Worm (Caenorhabditis elegans) whole organism, late embryonic: ENCODE data around the gene sma-2.
A peak's percentile ranks its signal among the peaks of the same experiment; 100 is the strongest.

Source experiments
- C38D4.7 ChIP-seq: fragments of 200-800 bp; sonication (Bioruptor generic); optimal IDR thresholded peaks from 2 replicates; lab custom pipeline; 2018; ENCODE audit warnings: mild to moderate bottlenecking, missing genetic modification characterization, moderate library complexity, missing compliant biosample characterization
- F13H6.1 ChIP-seq: sonication (generic microtip); optimal IDR thresholded peaks from 2 replicates; lab custom pipeline; 2016; ENCODE audit warnings: missing genetic modification characterization, missing compliant biosample characterization
- K09A11.1 ChIP-seq: sonication (generic microtip); optimal IDR thresholded peaks from 2 replicates; lab custom pipeline; 2017; ENCODE audit warnings: antibody characterized with exemption, mild to moderate bottlenecking, missing genetic modification characterization, missing compliant biosample characterization; ENCODE audit not compliant: insufficient read depth
- Y22D7AL.16 ChIP-seq: sonication (generic microtip); optimal IDR thresholded peaks from 2 replicates; lab custom pipeline; 2016; ENCODE audit warnings: missing genetic modification characterization, missing compliant biosample characterization
- ahr-1 ChIP-seq: sonication (generic microtip); optimal IDR thresholded peaks from 2 replicates; lab custom pipeline; 2016; ENCODE audit warnings: missing genetic modification characterization, missing compliant biosample characterization
- ceh-14 ChIP-seq: sonication (generic microtip); optimal IDR thresholded peaks from 2 replicates; lab custom pipeline; 2016; ENCODE audit warnings: missing genotype, missing genetic modification characterization, missing compliant biosample characterization
- ceh-18 ChIP-seq: sonication (generic microtip); optimal IDR thresholded peaks from 2 replicates; lab custom pipeline; 2016; ENCODE audit warnings: missing genetic modification characterization, missing compliant biosample characterization
- ceh-24 ChIP-seq: sonication (generic microtip); optimal IDR thresholded peaks from 2 replicates; lab custom pipeline; 2016; ENCODE audit warnings: mild to moderate bottlenecking, missing genetic modification characterization, missing compliant biosample characterization
- ceh-30 ChIP-seq: fragments of 150-350 bp; optimal IDR thresholded peaks from 2 replicates; lab custom pipeline; 2014; ENCODE audit warnings: missing biosample characterization, missing genetic modification characterization
- ceh-45 ChIP-seq: fragments of 200-800 bp; sonication (Bioruptor generic); IDR thresholded peaks from 2 replicates; pipeline ENCODE4 v1.3.6; 2022; ENCODE audit warnings: missing genetic modification reagents, missing genetic modification characterization, missing compliant biosample characterization
- ceh-48 ChIP-seq: sonication (generic microtip); optimal IDR thresholded peaks from 2 replicates; lab custom pipeline; 2016; ENCODE audit warnings: missing genetic modification characterization, inconsistent platforms, missing compliant biosample characterization
- ceh-9 ChIP-seq: sonication (generic microtip); optimal IDR thresholded peaks from 2 replicates; lab custom pipeline; 2016; ENCODE audit warnings: mild to moderate bottlenecking, missing genetic modification characterization, inconsistent platforms, missing compliant biosample characterization
- che-1 ChIP-seq: sonication (generic microtip); optimal IDR thresholded peaks from 2 replicates; lab custom pipeline; 2016; ENCODE audit warnings: mild to moderate bottlenecking, missing genetic modification characterization, missing compliant biosample characterization
- dve-1 ChIP-seq: sonication (generic microtip); optimal IDR thresholded peaks from 2 replicates; lab custom pipeline; 2017; ENCODE audit warnings: antibody characterized with exemption, mild to moderate bottlenecking, missing genetic modification characterization, missing compliant biosample characterization
- elt-2 ChIP-seq: sonication (generic microtip); optimal IDR thresholded peaks from 2 replicates; lab custom pipeline; 2016; ENCODE audit warnings: missing genetic modification reagents, missing genetic modification characterization, missing compliant biosample characterization
- elt-4 ChIP-seq: sonication (generic microtip); optimal IDR thresholded peaks from 2 replicates; lab custom pipeline; 2016; ENCODE audit warnings: missing genetic modification characterization, missing compliant biosample characterization
- fax-1 ChIP-seq: sonication (generic microtip); optimal IDR thresholded peaks from 2 replicates; lab custom pipeline; 2016; ENCODE audit warnings: missing genotype, missing genetic modification characterization, missing compliant biosample characterization
- fkh-6 ChIP-seq: sonication (generic microtip); optimal IDR thresholded peaks from 2 replicates; lab custom pipeline; 2016; ENCODE audit warnings: missing genetic modification characterization, missing compliant biosample characterization
- gmeb-2 ChIP-seq: sonication (generic microtip); optimal IDR thresholded peaks from 2 replicates; lab custom pipeline; 2016; ENCODE audit warnings: missing genetic modification characterization, inconsistent platforms, missing compliant biosample characterization
- hlh-13 ChIP-seq: fragments of 200-800 bp; sonication (Bioruptor generic); optimal IDR thresholded peaks from 2 replicates; lab custom pipeline; 2018; ENCODE audit warnings: mild to moderate bottlenecking, missing genetic modification characterization, missing compliant biosample characterization
- hlh-15 ChIP-seq: sonication (generic microtip); optimal IDR thresholded peaks from 2 replicates; lab custom pipeline; 2016; ENCODE audit warnings: missing genetic modification characterization, missing compliant biosample characterization
- hlh-6 ChIP-seq: sonication (generic microtip); optimal IDR thresholded peaks from 2 replicates; lab custom pipeline; 2016; ENCODE audit warnings: missing genotype, missing genetic modification characterization, missing compliant biosample characterization
- hlh-8 ChIP-seq: sonication (generic microtip); optimal IDR thresholded peaks from 2 replicates; lab custom pipeline; 2016; ENCODE audit warnings: missing genotype, missing genetic modification characterization, missing compliant biosample characterization
- lim-6 ChIP-seq: sonication (generic microtip); optimal IDR thresholded peaks from 2 replicates; lab custom pipeline; 2016; ENCODE audit warnings: missing genetic modification characterization, missing compliant biosample characterization
- lin-11 ChIP-seq: fragments of 200-800 bp; sonication (Bioruptor generic); optimal IDR thresholded peaks from 2 replicates; lab custom pipeline; 2018; ENCODE audit warnings: mild to moderate bottlenecking, missing genetic modification characterization, missing compliant biosample characterization
- madf-2 ChIP-seq: sonication (generic microtip); optimal IDR thresholded peaks from 2 replicates; lab custom pipeline; 2017; ENCODE audit warnings: missing genetic modification characterization, missing compliant biosample characterization
- mec-3 ChIP-seq: sonication (generic microtip); optimal IDR thresholded peaks from 2 replicates; lab custom pipeline; 2016; ENCODE audit warnings: borderline replicate concordance, missing genetic modification characterization, missing compliant biosample characterization
- nhr-232 ChIP-seq: sonication (generic microtip); optimal IDR thresholded peaks from 2 replicates; lab custom pipeline; 2016; ENCODE audit warnings: missing genetic modification characterization, missing compliant biosample characterization
- npax-4 ChIP-seq: sonication (generic microtip); optimal IDR thresholded peaks from 2 replicates; lab custom pipeline; 2016; ENCODE audit warnings: missing genetic modification characterization, missing compliant biosample characterization
- odd-2 ChIP-seq: sonication (generic microtip); optimal IDR thresholded peaks from 2 replicates; lab custom pipeline; 2017; ENCODE audit warnings: antibody characterized with exemption, mild to moderate bottlenecking, missing genetic modification characterization, missing compliant biosample characterization
- pat-9 ChIP-seq: fragments of 200-800 bp; sonication (Bioruptor generic); optimal IDR thresholded peaks from 2 replicates; lab custom pipeline; 2018; ENCODE audit warnings: mild to moderate bottlenecking, missing genetic modification characterization, moderate library complexity, missing compliant biosample characterization
- pha-2 ChIP-seq: sonication (generic microtip); optimal IDR thresholded peaks from 2 replicates; lab custom pipeline; 2017; ENCODE audit warnings: mild to moderate bottlenecking, missing genetic modification characterization, missing compliant biosample characterization
- pha-4 ChIP-seq: fragments of 150-350 bp; optimal IDR thresholded peaks from 2 replicates; lab custom pipeline; 2018; ENCODE audit warnings: missing biosample characterization, missing genetic modification reagents, missing genetic modification characterization
- pqm-1 ChIP-seq: sonication (generic microtip); optimal IDR thresholded peaks from 2 replicates; lab custom pipeline; 2016; ENCODE audit warnings: missing genetic modification characterization, missing compliant biosample characterization
- pros-1 ChIP-seq: fragments of 150-350 bp; optimal IDR thresholded peaks from 2 replicates; lab custom pipeline; 2014; ENCODE audit warnings: missing biosample characterization, missing genetic modification reagents, missing genetic modification characterization
- ref-2 ChIP-seq: sonication (generic microtip); optimal IDR thresholded peaks from 2 replicates; lab custom pipeline; 2016; ENCODE audit warnings: missing genetic modification characterization, missing compliant biosample characterization
- rnt-1 ChIP-seq: sonication (generic microtip); optimal IDR thresholded peaks from 2 replicates; lab custom pipeline; 2016; ENCODE audit warnings: missing genetic modification characterization, missing compliant biosample characterization
- sdc-2 ChIP-seq: sonication (generic microtip); optimal IDR thresholded peaks from 2 replicates; lab custom pipeline; 2016; ENCODE audit warnings: missing genotype, missing genetic modification characterization, missing compliant biosample characterization
- sox-2 ChIP-seq: fragments of 200-800 bp; sonication (Bioruptor generic); IDR thresholded peaks from 2 replicates; pipeline ENCODE4 v1.3.6; 2022; ENCODE audit warnings: missing genetic modification reagents, missing genetic modification characterization, missing compliant biosample characterization
- sox-4 ChIP-seq: sonication (generic microtip); optimal IDR thresholded peaks from 2 replicates; lab custom pipeline; 2017; ENCODE audit warnings: mild to moderate bottlenecking, missing genetic modification characterization, inconsistent platforms, missing compliant biosample characterization
- syd-9 ChIP-seq: sonication (generic microtip); optimal IDR thresholded peaks from 2 replicates; lab custom pipeline; 2016; ENCODE audit warnings: mild to moderate bottlenecking, missing genetic modification characterization, moderate library complexity, missing compliant biosample characterization
- tbx-2 ChIP-seq: sonication (generic microtip); optimal IDR thresholded peaks from 2 replicates; lab custom pipeline; 2016; ENCODE audit warnings: missing genetic modification characterization, missing compliant biosample characterization
- tbx-7 ChIP-seq: sonication (generic microtip); optimal IDR thresholded peaks from 2 replicates; lab custom pipeline; 2016; ENCODE audit warnings: missing genotype, missing genetic modification characterization, missing compliant biosample characterization
- ttx-3 ChIP-seq: sonication (generic microtip); optimal IDR thresholded peaks from 2 replicates; lab custom pipeline; 2016; ENCODE audit warnings: missing genetic modification reagents, missing genetic modification characterization, missing compliant biosample characterization
- unc-42 ChIP-seq: sonication (generic microtip); optimal IDR thresholded peaks from 2 replicates; lab custom pipeline; 2016; ENCODE audit warnings: missing genotype, missing genetic modification characterization, missing compliant biosample characterization
- unc-55 ChIP-seq: sonication (generic microtip); optimal IDR thresholded peaks from 2 replicates; lab custom pipeline; 2017; ENCODE audit warnings: missing biosample characterization, missing genetic modification reagents, missing genetic modification characterization
- zip-5 ChIP-seq: sonication (generic microtip); optimal IDR thresholded peaks from 2 replicates; lab custom pipeline; 2016; ENCODE audit warnings: missing genetic modification characterization, missing compliant biosample characterization

sma-2 gene

ce11 chrIII:8739126-8739525, 10.4 kb upstream of the sma-2 start:
- TF ChIP-seq ceh-14 (tag; lab: Kevin White, UChicago) (no peak), syd-9 (tag; lab: Kevin White, UChicago) (no peak), elt-2 (peak; percentile 17), unc-42 (tag; lab: Kevin White, UChicago) (no peak), ttx-3 (no peak)

ce11 chrIII:8739786-8740185, 9.7 kb upstream of the sma-2 start:
- TF ChIP-seq tbx-2 (tag; lab: Kevin White, UChicago) (no peak), che-1 (tag; lab: Kevin White, UChicago) (no peak), ceh-9 (no peak), ceh-14 (tag; lab: Kevin White, UChicago) (no peak), hlh-6 (tag; lab: Kevin White, UChicago) (no peak), ref-2 (tag; lab: Kevin White, UChicago) (no peak), F13H6.1 (no peak), zip-5 (tag; lab: Kevin White, UChicago) (no peak), ceh-45 (no peak), hlh-15 (tag; lab: Kevin White, UChicago) (no peak), dve-1 (tag; lab: Kevin White, UChicago) (no peak), ceh-30 (no peak), sdc-2 (tag; lab: Kevin White, UChicago) (no peak), unc-55 (GFP tag; lab: Kevin White, UChicago) (no peak), lim-6 (tag; lab: Kevin White, UChicago) (no peak), npax-4 (tag; lab: Kevin White, UChicago) (no peak), tbx-7 (no peak), elt-2 (no peak), ttx-3 (no peak), pqm-1 (no peak)

ce11 chrIII:8741276-8741860, 8.1 kb upstream of the sma-2 start, which contains the start of gene pdhk-2:
Gene pdhk-2 (minus strand): TSS chrIII:8741412.
- TF ChIP-seq elt-2 (peak; percentile 71), pha-4 (no peak), C38D4.7 (peak; percentile 43), ceh-24 (tag; lab: Kevin White, UChicago) (no peak), fkh-6 (tag; lab: Kevin White, UChicago) (peak; percentile 64), ahr-1 (tag; lab: Kevin White, UChicago) (peak; percentile 47), elt-4 (tag; lab: Kevin White, UChicago) (no peak), madf-2 (tag; lab: Kevin White, UChicago) (peak; percentile 39), sox-2 (no peak), ceh-18 (tag; lab: Kevin White, UChicago) (peak; percentile 82), mec-3 (tag; lab: Kevin White, UChicago) (no peak), ceh-9 (no peak), Y22D7AL.16 (tag; lab: Kevin White, UChicago) (peak; percentile 6), ceh-14 (tag; lab: Kevin White, UChicago) (peak; percentile 85), lim-6 (tag; lab: Kevin White, UChicago) (no peak), ref-2 (tag; lab: Kevin White, UChicago) (peak; percentile 46), pha-2 (tag; lab: Kevin White, UChicago) (peak; percentile 64), hlh-15 (tag; lab: Kevin White, UChicago) (peak; percentile 43), sdc-2 (tag; lab: Kevin White, UChicago) (peak; percentile 45), K09A11.1 (tag; lab: Kevin White, UChicago) (peak; percentile 67), gmeb-2 (tag; lab: Kevin White, UChicago) (peak; percentile 63), syd-9 (tag; lab: Kevin White, UChicago) (peak; percentile 5), npax-4 (tag; lab: Kevin White, UChicago) (no peak), rnt-1 (tag; lab: Kevin White, UChicago) (peak; percentile 66), hlh-13 (GFP tag; lab: Kevin White, UChicago) (peak; percentile 27), pat-9 (peak; percentile 38), che-1 (tag; lab: Kevin White, UChicago) (peak; percentile 52), fax-1 (tag; lab: Kevin White, UChicago) (peak; percentile 44), ceh-45 (0 out of 2 replicates have a peak, but pooled peaks have one; percentile 53), hlh-8 (tag; lab: Kevin White, UChicago) (peak; percentile 38), odd-2 (no peak), pros-1 (tag; lab: Kevin White, UChicago) (no peak), unc-42 (tag; lab: Kevin White, UChicago) (peak; percentile 90), dve-1 (tag; lab: Kevin White, UChicago) (peak; percentile 81), ceh-48 (tag; lab: Kevin White, UChicago) (peak; percentile 55), sox-4 (peak; percentile 74), lin-11 (tag; lab: Kevin White, UChicago) (peak; percentile 65), ttx-3 (peak; percentile 48), nhr-232 (tag; lab: Kevin White, UChicago) (peak; percentile 24)
